Worm (Caenorhabditis elegans) whole organism, L4 larva: ENCODE measurements around the gene mec-5.

Experiments used
- R02D3.7 ChIP-seq: fragments of 150-350 bp; sonication (generic microtip); optimal IDR thresholded peaks from 3 replicates; lab custom pipeline; 2014; ENCODE audit warnings: missing biosample characterization, missing genetic modification characterization
- aha-1 ChIP-seq: fragments of 150-350 bp; peaks from one replicate; lab custom pipeline; 2014; ENCODE audit warnings: missing biosample characterization, missing genetic modification characterization
- aly-2 ChIP-seq: sonication (generic microtip); optimal IDR thresholded peaks from 2 replicates; lab custom pipeline; 2018; ENCODE audit warnings: missing biosample characterization, missing genetic modification characterization
- ceh-28 ChIP-seq: fragments of 150-350 bp; optimal IDR thresholded peaks from 2 replicates; lab custom pipeline; 2014; ENCODE audit warnings: missing biosample characterization, missing genetic modification reagents, missing genetic modification characterization
- ceh-44 ChIP-seq: fragments of 200-800 bp; sonication (Bioruptor generic); IDR thresholded peaks from 2 replicates; pipeline ENCODE4 v1.3.6; 2022; ENCODE audit warnings: missing genetic modification reagents, missing genetic modification characterization, missing compliant biosample characterization
- ceh-62 ChIP-seq: sonication (generic microtip); optimal IDR thresholded peaks from 2 replicates; lab custom pipeline; 2017; ENCODE audit warnings: missing biosample characterization, missing genetic modification characterization
- ctbp-1 ChIP-seq: fragments of 200-800 bp; sonication (Bioruptor generic); IDR thresholded peaks from 2 replicates; pipeline ENCODE4 v1.3.6; 2022; ENCODE audit warnings: missing genetic modification reagents, missing genetic modification characterization, missing compliant biosample characterization
- daf-19 ChIP-seq: fragments of 200-800 bp; sonication (Bioruptor generic); conservative IDR thresholded peaks from 2 replicates; pipeline ENCODE4 v1.3.6; 2022; ENCODE audit warnings: missing genetic modification characterization, missing compliant biosample characterization
- dmd-6 ChIP-seq: fragments of 200-800 bp; sonication (Bioruptor generic); IDR thresholded peaks from 2 replicates; pipeline ENCODE4 v1.3.6; 2022; ENCODE audit warnings: missing genetic modification reagents, missing genetic modification characterization, missing compliant biosample characterization
- duxl-1 ChIP-seq: sonication (generic microtip); optimal IDR thresholded peaks from 2 replicates; lab custom pipeline; 2016; ENCODE audit warnings: mild to moderate bottlenecking, missing genetic modification characterization, moderate library complexity, missing compliant biosample characterization; ENCODE audit not compliant: poor library complexity
- egl-27 ChIP-seq: sonication (generic microtip); optimal IDR thresholded peaks from 3 replicates; lab custom pipeline; 2017; ENCODE audit warnings: missing biosample characterization, missing genetic modification reagents, missing genetic modification characterization
- egl-43 ChIP-seq: fragments of 200-800 bp; sonication (Bioruptor generic); IDR thresholded peaks from 2 replicates; pipeline ENCODE4 v1.3.6; 2022; ENCODE audit warnings: missing genetic modification reagents, missing genetic modification characterization, missing compliant biosample characterization
- hif-1 ChIP-seq, 2 experiments: sonication (generic microtip); optimal IDR thresholded peaks; 2 replicates each; lab custom pipeline; 2016 to 2017; ENCODE audit warnings: missing compliant biosample characterization in 2 of 2, missing genetic modification characterization in 2 of 2, missing genetic modification reagents in 2 of 2, missing genotype in 2 of 2, mild to moderate bottlenecking in 1 of 2
- hmg-1.1 ChIP-seq: fragments of 200-800 bp; sonication (Bioruptor generic); IDR thresholded peaks from 2 replicates; pipeline ENCODE4 v1.3.6; 2022; ENCODE audit warnings: missing genetic modification reagents, missing genetic modification characterization, missing compliant biosample characterization
- lim-7 ChIP-seq: fragments of 200-800 bp; sonication (Bioruptor generic); IDR thresholded peaks from 2 replicates; pipeline ENCODE4 v1.3.6; 2022; ENCODE audit warnings: missing genetic modification characterization, missing compliant biosample characterization
- lin-13 ChIP-seq: fragments of 150-350 bp; optimal IDR thresholded peaks from 2 replicates; lab custom pipeline; 2014; ENCODE audit warnings: missing biosample characterization, missing genetic modification reagents, missing genetic modification characterization
- lsy-2 ChIP-seq, 2 experiments: fragments of 150-350 bp in 1 of 2; sonication (generic microtip) in 1 of 2; optimal IDR thresholded peaks; 2 replicates each; lab custom pipeline; 2014 to 2017; ENCODE audit warnings: missing biosample characterization in 2 of 2, missing genetic modification characterization in 2 of 2
- mdl-1 ChIP-seq, 2 experiments: fragments of 150-350 bp in 1 of 2; sonication (generic microtip) in 1 of 2; optimal IDR thresholded peaks; 2 replicates each; lab custom pipeline; 2014 to 2017; ENCODE audit warnings: missing biosample characterization in 2 of 2, missing genetic modification characterization in 2 of 2
- mxl-2 ChIP-seq: fragments of 200-800 bp; sonication (Bioruptor generic); conservative IDR thresholded peaks from 2 replicates; pipeline ENCODE4 v1.3.6; 2022; ENCODE audit warnings: missing genetic modification reagents, missing genetic modification characterization, missing compliant biosample characterization
- nhr-10 ChIP-seq: fragments of 150-350 bp; optimal IDR thresholded peaks from 2 replicates; lab custom pipeline; 2014; ENCODE audit warnings: missing biosample characterization, missing genetic modification characterization
- nhr-111 ChIP-seq: fragments of 200-800 bp; sonication (Bioruptor generic); optimal IDR thresholded peaks from 2 replicates; lab custom pipeline; 2018; ENCODE audit warnings: mild to moderate bottlenecking, missing genetic modification characterization, missing compliant biosample characterization
- nhr-237 ChIP-seq: sonication (generic microtip); optimal IDR thresholded peaks from 2 replicates; lab custom pipeline; 2017; ENCODE audit warnings: missing biosample characterization, missing genetic modification characterization
- nhr-41 ChIP-seq: fragments of 200-800 bp; sonication (Bioruptor generic); IDR thresholded peaks from 2 replicates; pipeline ENCODE4 v1.3.6; 2022; ENCODE audit warnings: missing genetic modification reagents, missing genetic modification characterization, missing compliant biosample characterization
- nhr-42 ChIP-seq: fragments of 200-800 bp; sonication (Bioruptor generic); IDR thresholded peaks from 2 replicates; pipeline ENCODE4 v1.3.6; 2022; ENCODE audit warnings: missing genetic modification characterization, missing compliant biosample characterization
- nhr-76 ChIP-seq: fragments of 150-350 bp; optimal IDR thresholded peaks from 2 replicates; lab custom pipeline; 2014; ENCODE audit warnings: missing biosample characterization, missing genetic modification characterization
- rbr-2 ChIP-seq: sonication (generic microtip); optimal IDR thresholded peaks from 2 replicates; lab custom pipeline; 2016; ENCODE audit warnings: missing genotype, missing genetic modification characterization, missing compliant biosample characterization
- set-16 ChIP-seq: fragments of 200-800 bp; sonication (Bioruptor generic); IDR thresholded peaks from 2 replicates; pipeline ENCODE4 v1.3.6; 2022; ENCODE audit warnings: missing genetic modification reagents, missing genetic modification characterization, missing compliant biosample characterization
- tag-97 ChIP-seq: fragments of 200-800 bp; sonication (Bioruptor generic); IDR thresholded peaks from 2 replicates; pipeline ENCODE4 v1.3.6; 2022; ENCODE audit warnings: missing genetic modification characterization, missing compliant biosample characterization
- unc-39 ChIP-seq: sonication (generic microtip); optimal IDR thresholded peaks from 2 replicates; lab custom pipeline; 2017; ENCODE audit warnings: missing biosample characterization, missing genetic modification characterization
- unc-62 ChIP-seq, 3 experiments: fragments of 150-350 bp in 1 of 3; sonication (generic microtip); optimal IDR thresholded peaks in 2 of 3; peaks in 1 of 3; 1 replicate in 1 of 3; 2 replicates in 2 of 3; lab custom pipeline; 2014 to 2017; ENCODE audit warnings: missing biosample characterization in 3 of 3, missing genetic modification characterization in 3 of 3, missing genetic modification reagents in 3 of 3, missing genotype in 1 of 3
- zfp-3 ChIP-seq: fragments of 200-800 bp; sonication (Bioruptor generic); conservative IDR thresholded peaks from 2 replicates; pipeline ENCODE4 v1.3.6; 2022; ENCODE audit warnings: missing genetic modification reagents, missing genetic modification characterization, missing compliant biosample characterization

Gene mec-5

DNA sequence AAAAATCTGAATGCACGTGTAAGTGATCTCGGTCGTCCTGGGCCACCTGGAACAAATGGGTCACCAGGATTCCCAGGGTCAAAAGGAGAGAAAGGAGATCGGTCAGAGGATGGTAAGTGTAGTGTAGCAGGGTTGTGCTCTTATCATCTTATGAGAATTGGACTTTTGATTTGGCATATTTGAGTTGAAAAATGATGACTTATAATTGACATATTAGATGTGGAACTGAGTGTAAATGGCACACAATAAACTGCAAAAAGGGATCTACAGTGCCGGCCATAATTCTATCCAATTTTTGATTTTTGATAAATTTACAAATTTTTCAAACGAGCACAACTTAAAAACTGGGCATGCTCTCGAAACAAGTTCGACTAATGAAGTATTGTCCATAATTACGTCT lies 389 bp downstream of the mec-5 start:
- TF ChIP-seq mxl-2 (no peak), daf-19 (GFP tag; lab: Robert Waterston, UW) (no peak), dmd-6 (GFP tag; lab: Robert Waterston, UW) (peak; percentile 51)
- TF ChIP-seq, all 104 proteins: peak for 1

ce11 chrX:15945806-15946205 lies 2.0 kb downstream of the mec-5 start:
- TF ChIP-seq set-16 (GFP tag; lab: Robert Waterston, UW) (peak; percentile 87), aha-1 (tag; lab: Kevin White, UChicago) (peak; percentile 51), egl-27 (tag; lab: Kevin White, UChicago) (no peak)
- TF ChIP-seq, all 104 proteins: peak for 2

DNA sequence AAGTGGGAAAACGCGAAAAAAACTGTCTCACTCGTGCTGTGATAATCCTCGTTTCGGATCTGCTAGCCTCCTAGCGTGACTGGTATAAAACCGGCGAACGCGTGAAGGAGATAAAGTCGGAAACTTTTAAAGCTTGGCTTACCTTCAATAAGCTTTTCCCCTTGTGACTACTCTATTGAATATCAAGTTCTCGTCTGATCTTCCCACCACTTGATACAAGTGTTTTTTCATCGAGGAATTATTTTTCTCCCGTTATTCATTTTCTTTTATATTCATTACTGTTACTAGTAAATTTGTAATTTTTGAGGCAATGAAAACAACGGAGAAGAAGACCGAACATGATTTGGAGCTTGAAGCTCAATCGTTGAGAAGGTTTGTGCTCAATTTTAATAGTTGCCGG lies 7.4 kb downstream of the mec-5 start, which contains the start of gene col-186:
TSS of gene col-186 (plus strand) at position 301 of the 400 bp plus-strand sequence.
- TF ChIP-seq lim-7 (GFP tag; lab: Robert Waterston, UW) (no peak), unc-62 (GFP tag; optimal IDR thresholded peaks at IDR 0.05 in 1 of 2; lab: Kevin White, UChicago) (peak in 1 of 2 experiments; percentile 86), unc-62 (tag; optimal IDR thresholded peaks at IDR 0.05; lab: Kevin White, UChicago) (no peak)
- TF ChIP-seq, all 104 proteins: peak for 1

DNA sequence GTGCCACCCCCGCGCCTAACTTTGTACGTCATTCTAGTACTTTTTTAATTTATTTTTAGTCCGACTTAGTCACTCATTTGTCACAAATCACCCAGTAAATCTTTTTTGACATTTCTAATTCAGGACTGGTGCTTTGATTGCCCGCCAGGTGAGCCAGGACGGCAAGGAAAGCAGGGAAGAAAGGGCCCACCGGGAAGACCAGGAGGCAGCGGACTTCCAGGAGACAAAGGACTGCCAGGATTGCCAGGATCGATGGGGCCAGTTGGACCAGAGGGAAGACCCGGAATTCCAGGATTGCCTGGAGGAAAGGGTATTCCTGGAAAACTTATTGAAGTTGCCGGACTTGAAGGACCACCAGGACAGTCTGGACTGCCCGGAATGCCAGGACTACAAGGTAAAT lies 9.3 kb downstream of the mec-5 start:
- peak; percentile 79 for TF ChIP-seq set-16 (GFP tag; lab: Robert Waterston, UW)
- TF ChIP-seq duxl-1 = no peak
- TF ChIP-seq, all 104 proteins: peak for 1

DNA sequence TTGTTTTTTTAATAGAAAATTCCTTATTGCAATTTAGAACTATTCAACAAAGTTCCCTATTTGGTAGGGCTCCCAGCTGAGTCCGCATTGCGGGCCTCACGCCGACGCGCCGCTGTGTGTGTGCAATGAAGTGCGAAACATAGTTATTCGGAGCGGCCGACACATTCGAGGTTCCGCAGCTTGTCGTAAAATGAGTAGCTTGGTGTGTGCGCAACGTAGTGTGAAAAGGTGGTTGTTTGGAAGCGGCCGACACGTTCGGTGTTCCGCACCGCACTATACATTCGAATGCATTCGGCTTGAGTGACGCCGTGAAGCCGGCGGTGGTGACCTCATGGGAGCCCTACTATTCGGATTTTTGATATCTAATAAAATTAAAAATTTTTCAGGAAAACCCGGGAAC lies 9.8 kb downstream of the mec-5 start:
- no peak for TF ChIP-seq hmg-1.1 (GFP tag; lab: Robert Waterston, UW)
- TF ChIP-seq ceh-28 (tag; lab: Kevin White, UChicago) = no peak
- no peak for TF ChIP-seq nhr-111

DNA sequence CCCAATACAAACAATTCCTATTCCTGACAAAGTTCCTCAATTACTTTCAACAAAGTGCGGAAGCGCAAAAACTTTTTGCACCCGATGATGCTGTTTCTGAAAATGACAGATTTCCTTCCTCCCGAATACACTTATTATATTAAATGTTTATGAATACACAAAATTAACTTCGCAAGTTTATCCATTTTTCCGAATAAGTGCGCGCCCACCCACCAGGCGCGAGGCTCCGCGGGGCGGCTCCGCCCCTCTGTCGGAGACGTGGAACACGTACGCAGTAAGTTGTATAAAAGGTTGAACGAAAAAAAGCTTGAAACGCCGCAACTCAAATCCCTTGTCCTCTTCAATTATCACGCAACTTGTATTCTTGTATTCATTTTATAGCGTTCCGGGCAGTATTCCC lies 15.0 kb downstream of the mec-5 start, which contains the start of gene C09G1.5:
TSS of gene C09G1.5 (plus strand) at position 301 of the 400 bp plus-strand sequence.
- TF ChIP-seq rbr-2 (tag; lab: Kevin White, UChicago) (no peak), nhr-76 (no peak), nhr-10 (no peak), aly-2 (tag; lab: Kevin White, UChicago) (no peak), ceh-62 (tag; lab: Kevin White, UChicago) (no peak), tag-97 (no peak), ctbp-1 (no peak), nhr-41 (GFP tag; lab: Robert Waterston, UW) (no peak), hif-1 (tag; optimal IDR thresholded peaks at IDR 0.05; lab: Kevin White, UChicago) (no peak), egl-43 (GFP tag; lab: Robert Waterston, UW) (no peak), lin-13 (GFP tag; lab: Kevin White, UChicago) (no peak), R02D3.7 (tag; lab: Kevin White, UChicago) (no peak), ceh-44 (GFP tag; lab: Robert Waterston, UW) (no peak), zfp-3 (GFP tag; lab: Robert Waterston, UW) (no peak), nhr-237 (tag; lab: Kevin White, UChicago) (no peak), unc-39 (tag; lab: Kevin White, UChicago) (no peak), lsy-2 (tag; optimal IDR thresholded peaks at IDR 0.05; lab: Kevin White, UChicago) (no peak), nhr-42 (GFP tag; lab: Robert Waterston, UW) (no peak), mdl-1 (tag; optimal IDR thresholded peaks at IDR 0.05; lab: Kevin White, UChicago) (no peak)
